Worm (Caenorhabditis elegans): ENCODE results near the gene lury-1.
A peak's percentile ranks its signal among the peaks of the same experiment; 100 is the strongest.

The lury-1 gene

DNA sequence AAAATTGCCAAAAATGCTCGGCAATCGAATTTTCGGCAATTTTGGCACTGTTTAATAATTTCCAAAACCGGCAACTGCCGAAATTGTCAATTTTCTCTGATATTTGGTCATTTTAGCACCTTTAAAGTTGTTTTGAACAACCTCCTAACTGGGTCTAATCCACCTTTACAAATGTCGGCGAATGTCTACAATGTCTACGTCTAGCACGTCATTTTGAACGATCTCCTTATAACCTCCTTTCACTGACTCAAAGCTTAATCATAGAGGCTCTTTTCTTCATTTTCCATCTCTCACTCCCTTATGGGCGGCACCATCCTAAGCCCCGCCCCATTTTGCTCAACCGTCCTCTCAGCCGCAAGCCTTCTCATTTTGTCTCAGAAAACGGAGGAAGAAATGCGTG, 8.0 kb downstream of the lury-1 start, which contains the start of gene Y75B8A.44:
Gene Y75B8A.44 (plus strand): TSS at position 301 of the 400 bp plus-strand sequence.
- no peak for TF ChIP-seq ztf-25 (GFP tag; IDR thresholded peaks at IDR 0.05)
- TF ChIP-seq F49E8.2 (tag; optimal IDR thresholded peaks at IDR 0.05; ENCODE audit: insufficient read depth) = no peak
- no peak for TF ChIP-seq K11D2.4 (GFP tag; IDR thresholded peaks at IDR 0.05)
- no peak for TF ChIP-seq bed-1 (GFP tag; IDR thresholded peaks at IDR 0.05)
- TF ChIP-seq him-1 (tag; optimal IDR thresholded peaks at IDR 0.05) = no peak
- no peak for TF ChIP-seq lin-40 (tag; optimal IDR thresholded peaks at IDR 0.05)
- no peak for TF ChIP-seq C06A6.2 (GFP tag; conservative IDR thresholded peaks at IDR 0.05)

DNA sequence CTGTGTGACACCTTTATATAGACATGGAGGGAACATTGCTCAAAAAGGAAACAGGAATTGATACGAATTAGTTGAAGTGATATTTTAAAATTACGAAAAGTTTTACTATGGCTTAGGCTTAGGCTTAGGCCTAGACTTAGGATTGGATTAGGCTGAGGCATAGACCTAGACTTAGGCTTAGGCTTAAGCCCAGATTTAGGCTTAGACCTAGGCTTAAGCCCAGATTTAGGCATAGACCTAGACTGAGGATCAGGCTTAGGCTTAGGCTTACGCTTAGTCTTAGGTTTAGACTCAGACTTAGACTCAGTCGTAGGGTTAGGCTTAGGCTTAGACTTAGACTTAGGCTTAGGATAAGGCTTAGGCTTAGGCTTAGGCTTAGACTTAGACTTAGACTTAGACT, 9.8 kb downstream of the lury-1 start:
- TF ChIP-seq rpc-1 (optimal IDR thresholded peaks at IDR 0.05) (no peak), rpc-1 (tag; optimal IDR thresholded peaks at IDR 0.05) (no peak), lsl-1 (GFP tag; optimal IDR thresholded peaks at IDR 0.05) (no peak), Y79H2A.3 (GFP tag; conservative IDR thresholded peaks at IDR 0.05) (no peak), K12H6.12 (tag; optimal IDR thresholded peaks at IDR 0.05) (no peak), sptf-2 (GFP tag; optimal IDR thresholded peaks at IDR 0.05) (no peak), lin-26 (GFP tag; IDR thresholded peaks at IDR 0.05) (no peak), ZK185.1 (tag; optimal IDR thresholded peaks at IDR 0.05; ENCODE audit: poor library complexity, severe bottlenecking) (no peak), aptf-3 (GFP tag; IDR thresholded peaks at IDR 0.05) (no peak), repo-1 (tag; optimal IDR thresholded peaks at IDR 0.05) (no peak), attf-3 (GFP tag; conservative IDR thresholded peaks at IDR 0.05) (no peak)

DNA sequence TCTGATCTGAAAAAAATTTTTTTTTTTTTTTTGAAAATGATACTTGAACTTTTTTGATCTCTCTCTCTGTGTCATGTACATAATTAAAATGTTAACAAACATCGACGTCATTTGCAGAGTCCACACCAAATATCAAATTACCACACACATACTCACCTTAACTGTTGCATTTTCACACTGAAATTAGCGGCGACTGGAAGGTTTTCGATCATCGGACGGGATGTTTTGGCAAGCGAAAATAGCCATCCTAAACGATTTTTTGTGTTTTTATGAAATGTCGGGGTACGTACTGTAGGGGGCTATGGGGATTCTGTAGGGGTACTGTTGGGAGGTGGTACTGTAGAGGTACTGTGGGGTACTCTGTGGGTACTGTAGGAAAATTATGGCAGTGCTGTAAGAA, 11.9 kb downstream of the lury-1 start:
- TF ChIP-seq ccch-3 (GFP tag; optimal IDR thresholded peaks at IDR 0.05) (no peak), sptf-2 (GFP tag; optimal IDR thresholded peaks at IDR 0.05) (no peak), T26A5.8 (tag; optimal IDR thresholded peaks at IDR 0.05) (no peak), fkh-3 (tag; optimal IDR thresholded peaks at IDR 0.05) (no peak), lin-35 (GFP tag; optimal IDR thresholded peaks at IDR 0.05) (no peak), athp-1 (tag; optimal IDR thresholded peaks at IDR 0.05) (no peak), pha-4 (tag; optimal IDR thresholded peaks at IDR 0.05) (no peak), mxl-1 (tag; optimal IDR thresholded peaks at IDR 0.05) (no peak), Y79H2A.3 (GFP tag; conservative IDR thresholded peaks at IDR 0.05) (no peak), him-1 (tag; optimal IDR thresholded peaks at IDR 0.05) (no peak), lin-40 (tag; optimal IDR thresholded peaks at IDR 0.05) (no peak), aptf-2 (GFP tag; conservative IDR thresholded peaks at IDR 0.05) (no peak), pbrm-1 (GFP tag; IDR thresholded peaks at IDR 0.05) (no peak)

DNA sequence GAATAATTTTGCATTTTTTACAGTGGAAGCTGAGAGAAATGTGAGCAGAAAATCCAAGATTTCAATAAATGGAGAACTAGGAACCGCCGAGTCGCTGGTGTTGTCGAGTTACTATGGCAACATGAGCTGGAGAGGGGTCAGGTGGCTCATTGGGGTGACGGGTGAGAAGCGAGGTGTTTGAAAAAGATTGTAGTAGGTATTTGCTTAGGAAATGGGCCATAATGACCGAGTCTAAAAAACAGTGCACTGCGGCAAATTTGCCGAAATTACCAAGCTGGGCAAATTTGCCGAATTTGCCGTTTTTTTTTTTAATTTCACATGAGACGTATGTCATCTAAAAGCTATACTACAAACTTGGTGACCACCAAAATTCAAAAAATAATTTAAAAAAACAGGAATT, 16.2 kb downstream of the lury-1 start, which contains the start of gene osm-12:
Gene osm-12 (minus strand): TSS at position 101 of the 400 bp plus-strand sequence.
- TF ChIP-seq ceh-91 (GFP tag; IDR thresholded peaks at IDR 0.05) = no peak

DNA sequence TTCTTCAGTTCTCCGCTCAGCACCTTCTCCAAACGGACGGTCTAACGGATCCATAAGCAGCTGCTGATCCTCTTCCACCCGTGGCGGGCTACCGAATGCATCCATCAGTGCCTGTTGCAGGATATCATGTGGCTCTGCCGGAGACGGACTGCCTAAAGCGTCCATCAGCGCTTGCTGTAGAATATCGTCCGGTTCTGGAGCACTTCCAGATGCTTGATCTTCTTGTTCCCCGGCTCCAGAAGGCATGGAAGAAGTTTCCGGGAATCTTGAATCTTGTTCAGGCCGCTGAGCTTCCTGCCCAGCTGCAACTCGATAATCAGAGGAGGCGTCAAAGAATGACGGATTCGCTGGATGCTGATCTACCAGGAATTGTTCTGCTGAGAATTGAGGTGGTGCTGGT, 19.1 kb downstream of the lury-1 start:
- no peak for TF ChIP-seq mes-4 (tag; optimal IDR thresholded peaks at IDR 0.05)
- TF ChIP-seq zfh-2 (GFP tag; conservative IDR thresholded peaks at IDR 0.05) = peak; percentile 66
- no peak for TF ChIP-seq F55B11.4 (tag; optimal IDR thresholded peaks at IDR 0.05; ENCODE audit: borderline replicate concordance, insufficient read depth)
- 0 out of 2 replicates have a peak, but pooled peaks have one; percentile 28 for TF ChIP-seq lin-26 (GFP tag; IDR thresholded peaks at IDR 0.05)

DNA sequence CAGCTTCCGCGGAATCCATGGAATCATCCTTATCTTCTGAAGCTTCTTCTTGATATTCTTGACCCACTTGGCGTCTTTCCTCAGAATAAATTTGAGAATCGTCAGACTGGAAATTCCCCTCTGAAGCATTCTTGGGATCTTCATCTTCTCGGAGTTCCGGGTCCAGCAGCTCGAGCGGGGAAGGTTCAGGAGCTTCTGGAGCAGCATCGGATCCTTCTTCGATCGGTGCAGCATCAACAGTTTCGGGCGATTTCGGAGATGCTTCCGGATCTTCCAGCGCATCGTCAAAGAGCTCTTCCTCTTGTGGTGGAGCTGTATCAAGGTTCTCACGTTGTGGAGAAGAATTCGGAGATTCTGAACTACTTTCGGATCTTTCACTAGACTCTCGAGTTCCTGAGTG, 21.4 kb downstream of the lury-1 start:
- TF ChIP-seq ceh-58 (GFP tag; IDR thresholded peaks at IDR 0.05) (0 out of 2 replicates have a peak, but pooled peaks have one; percentile 16), nhr-179 (tag; optimal IDR thresholded peaks at IDR 0.05) (no peak)

Measured in whole organism, young adult.